Fruit fly (Drosophila melanogaster): ENCODE results near the gene CG31445.

The CG31445 gene

dm6 chr3R:29274590-29274989 lies 30.0 kb upstream of the CG31445 start:
- TF ChIP-seq ttk (optimal IDR thresholded peaks at IDR 0.05): no peak
- TF ChIP-seq psq (optimal IDR thresholded peaks at IDR 0.05): no peak
- no peak for TF ChIP-seq h (optimal IDR thresholded peaks at IDR 0.05)
- TF ChIP-seq Sin3A (optimal IDR thresholded peaks at IDR 0.05): no peak
- no peak for TF ChIP-seq insv (optimal IDR thresholded peaks at IDR 0.05)
- no peak for TF ChIP-seq Myc (optimal IDR thresholded peaks at IDR 0.05)

DNA sequence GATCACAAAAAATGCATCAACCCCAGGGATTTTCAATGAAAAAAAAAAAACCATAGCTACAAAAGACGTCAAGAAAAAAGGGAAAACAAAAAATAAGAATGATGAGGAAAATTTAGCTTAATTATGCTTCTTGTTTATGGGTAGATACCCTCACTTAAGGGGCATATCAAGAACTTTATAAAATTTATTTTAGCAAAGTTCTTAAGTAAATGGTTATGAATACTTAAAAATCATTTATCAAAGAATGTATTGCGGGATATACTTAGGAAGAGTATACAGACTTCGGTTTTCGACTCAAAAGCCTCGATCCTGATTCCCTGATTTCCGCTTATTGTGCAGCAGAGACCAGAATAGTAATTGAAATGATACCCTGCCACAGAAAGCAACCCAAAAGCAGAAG lies 28.4 kb upstream of the CG31445 start:
- TF ChIP-seq insv (optimal IDR thresholded peaks at IDR 0.05) (no peak), ttk (optimal IDR thresholded peaks at IDR 0.05) (no peak), Myc (optimal IDR thresholded peaks at IDR 0.05) (no peak), Sin3A (optimal IDR thresholded peaks at IDR 0.05) (no peak), h (optimal IDR thresholded peaks at IDR 0.05) (no peak), psq (optimal IDR thresholded peaks at IDR 0.05) (no peak)

- no peak for TF ChIP-seq Myc (optimal IDR thresholded peaks at IDR 0.05)
- TF ChIP-seq h (optimal IDR thresholded peaks at IDR 0.05): no peak
- no peak for TF ChIP-seq ttk (optimal IDR thresholded peaks at IDR 0.05)
- TF ChIP-seq insv (optimal IDR thresholded peaks at IDR 0.05): no peak
- no peak for TF ChIP-seq Sin3A (optimal IDR thresholded peaks at IDR 0.05)
- TF ChIP-seq psq (optimal IDR thresholded peaks at IDR 0.05): no peak
These were observed 24.6 kb upstream of the CG31445 start for dm6 chr3R:29269204-29269603.

dm6 chr3R:29268062-29268461 lies 23.4 kb upstream of the CG31445 start:
- no peak for TF ChIP-seq Sin3A (optimal IDR thresholded peaks at IDR 0.05)
- TF ChIP-seq Myc (optimal IDR thresholded peaks at IDR 0.05): no peak
- TF ChIP-seq ttk (optimal IDR thresholded peaks at IDR 0.05): no peak
- TF ChIP-seq insv (optimal IDR thresholded peaks at IDR 0.05): no peak
- TF ChIP-seq psq (optimal IDR thresholded peaks at IDR 0.05): no peak
- no peak for TF ChIP-seq h (optimal IDR thresholded peaks at IDR 0.05)

DNA sequence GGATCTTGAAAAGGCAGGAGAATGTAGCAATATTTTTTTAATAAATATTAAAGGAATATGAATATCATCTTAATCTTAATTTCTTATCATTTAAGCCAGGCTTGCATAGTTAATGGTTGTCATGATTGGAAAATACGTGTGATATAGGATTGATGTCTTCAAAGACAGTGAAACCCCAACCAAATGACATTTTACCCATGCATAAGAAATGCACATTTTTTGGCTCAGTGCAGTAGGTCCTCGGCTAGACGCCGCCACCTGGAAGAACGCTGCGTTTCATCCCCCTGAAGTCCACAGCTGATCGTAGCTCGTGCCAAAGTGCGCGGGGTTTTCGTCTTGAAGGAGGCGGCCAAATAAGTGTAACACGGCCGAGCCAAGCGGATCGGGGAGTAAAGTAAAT lies 22.0 kb upstream of the CG31445 start:
- TF ChIP-seq ttk (optimal IDR thresholded peaks at IDR 0.05) (no peak), Myc (optimal IDR thresholded peaks at IDR 0.05) (no peak)

- TF ChIP-seq ttk (optimal IDR thresholded peaks at IDR 0.05): no peak
- TF ChIP-seq insv (optimal IDR thresholded peaks at IDR 0.05): no peak
- no peak for TF ChIP-seq Myc (optimal IDR thresholded peaks at IDR 0.05)
- no peak for TF ChIP-seq h (optimal IDR thresholded peaks at IDR 0.05)
These were observed 20.4 kb upstream of the CG31445 start for dm6 chr3R:29265075-29265474.

- TF ChIP-seq insv (optimal IDR thresholded peaks at IDR 0.05) (no peak), Myc (optimal IDR thresholded peaks at IDR 0.05) (no peak), Sin3A (optimal IDR thresholded peaks at IDR 0.05) (no peak), ttk (optimal IDR thresholded peaks at IDR 0.05) (no peak), h (optimal IDR thresholded peaks at IDR 0.05) (no peak), psq (optimal IDR thresholded peaks at IDR 0.05) (no peak)
These were observed 18.6 kb upstream of the CG31445 start for dm6 chr3R:29263264-29263663.

DNA sequence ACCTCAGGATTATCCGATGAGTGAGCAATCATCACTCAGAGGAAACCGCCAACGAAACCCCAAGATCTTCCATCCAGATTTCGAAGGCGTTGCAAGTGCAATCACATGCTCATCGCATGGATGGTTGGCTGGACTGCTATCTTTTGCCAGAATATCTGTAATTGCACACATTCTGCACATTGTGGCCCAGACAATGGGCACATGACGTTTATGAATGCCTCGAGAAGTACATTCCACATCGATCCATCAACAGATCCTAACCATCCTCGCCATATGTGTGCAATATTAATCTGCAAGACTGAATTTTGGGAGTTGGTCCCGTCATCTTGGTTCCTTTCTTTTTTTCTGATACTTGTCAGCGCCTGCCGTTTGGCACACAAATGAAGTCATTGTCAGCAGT lies 17.9 kb upstream of the CG31445 start:
- TF ChIP-seq psq (optimal IDR thresholded peaks at IDR 0.05): no peak
- TF ChIP-seq insv (optimal IDR thresholded peaks at IDR 0.05): no peak
- no peak for TF ChIP-seq Myc (optimal IDR thresholded peaks at IDR 0.05)
- TF ChIP-seq h (optimal IDR thresholded peaks at IDR 0.05): no peak
- no peak for TF ChIP-seq Sin3A (optimal IDR thresholded peaks at IDR 0.05)
- no peak for TF ChIP-seq ttk (optimal IDR thresholded peaks at IDR 0.05)

DNA sequence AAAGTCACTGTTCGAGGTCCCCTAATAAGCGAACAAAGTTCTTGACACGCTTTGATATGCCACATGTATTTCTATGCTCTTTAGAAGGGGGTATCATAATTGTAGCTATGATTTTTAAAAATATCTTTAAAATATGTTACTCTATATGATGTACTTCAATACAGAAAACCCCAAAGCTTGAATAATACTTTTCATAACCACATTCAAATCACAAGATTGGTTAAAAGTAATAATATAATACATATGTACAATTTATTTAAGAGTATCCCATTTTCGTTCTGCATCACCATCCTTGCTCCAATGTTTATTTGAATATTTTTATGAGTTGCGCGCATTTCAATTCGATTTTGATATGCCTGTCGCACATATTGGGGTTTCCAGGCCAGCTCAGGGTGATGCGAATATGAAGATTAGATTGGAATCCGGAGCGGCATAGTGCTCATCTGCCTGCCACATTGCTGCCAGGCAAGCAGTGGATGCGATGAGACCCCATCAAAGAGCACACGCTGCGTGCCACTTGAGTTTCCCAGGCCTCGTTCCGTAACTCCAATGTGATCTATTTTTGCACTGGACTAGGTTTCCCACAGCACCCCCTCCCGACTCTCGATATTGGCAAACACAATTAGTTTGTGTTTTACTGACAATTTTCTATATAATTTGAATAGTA lies 15.0 kb upstream of the CG31445 start:
- TF ChIP-seq h (optimal IDR thresholded peaks at IDR 0.05) (no peak), psq (optimal IDR thresholded peaks at IDR 0.05) (no peak), insv (optimal IDR thresholded peaks at IDR 0.05) (no peak), ttk (optimal IDR thresholded peaks at IDR 0.05) (no peak), Sin3A (optimal IDR thresholded peaks at IDR 0.05) (no peak), Myc (optimal IDR thresholded peaks at IDR 0.05) (no peak)

dm6 chr3R:29257890-29258691 lies 13.5 kb upstream of the CG31445 start:
- TF ChIP-seq psq (optimal IDR thresholded peaks at IDR 0.05): no peak
- TF ChIP-seq h (optimal IDR thresholded peaks at IDR 0.05): no peak
- no peak for TF ChIP-seq insv (optimal IDR thresholded peaks at IDR 0.05)
- no peak for TF ChIP-seq Sin3A (optimal IDR thresholded peaks at IDR 0.05)
- TF ChIP-seq Myc (optimal IDR thresholded peaks at IDR 0.05): no peak
- no peak for TF ChIP-seq ttk (optimal IDR thresholded peaks at IDR 0.05)

DNA sequence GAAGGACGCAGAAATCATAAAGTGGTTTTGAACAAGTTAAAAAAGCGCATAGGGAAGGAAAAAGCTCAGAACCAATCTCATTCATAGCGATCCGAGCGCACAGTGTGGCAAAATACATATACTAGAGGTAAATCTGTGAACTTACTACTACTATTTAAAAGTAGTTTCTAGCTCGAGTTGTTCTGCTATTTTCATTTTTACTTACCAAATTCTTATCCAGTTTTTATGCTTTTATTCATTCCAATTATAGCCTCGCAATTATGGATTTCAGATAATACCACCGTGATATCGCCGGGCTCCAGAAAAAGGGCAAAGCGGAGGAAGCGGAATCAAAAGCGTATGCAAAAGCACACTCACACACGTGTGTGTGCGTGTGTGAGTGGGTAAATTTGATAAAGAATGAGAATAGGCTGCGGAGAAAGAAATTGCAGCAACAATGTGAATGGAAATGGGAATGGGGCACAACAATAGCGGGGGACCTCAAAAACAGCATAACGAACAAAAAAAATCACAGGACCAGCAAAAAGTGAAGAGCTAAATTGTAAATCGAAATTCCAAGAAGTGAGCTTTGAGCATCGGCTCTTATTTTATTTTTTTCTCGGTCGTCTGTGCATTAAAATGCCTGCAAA lies 12.3 kb upstream of the CG31445 start:
- TF ChIP-seq Sin3A (optimal IDR thresholded peaks at IDR 0.05) (no peak), h (optimal IDR thresholded peaks at IDR 0.05) (no peak), Myc (optimal IDR thresholded peaks at IDR 0.05) (no peak), psq (optimal IDR thresholded peaks at IDR 0.05) (no peak), insv (optimal IDR thresholded peaks at IDR 0.05) (no peak), ttk (optimal IDR thresholded peaks at IDR 0.05) (no peak)

- TF ChIP-seq ttk (optimal IDR thresholded peaks at IDR 0.05) (no peak), Myc (optimal IDR thresholded peaks at IDR 0.05) (no peak), h (optimal IDR thresholded peaks at IDR 0.05) (no peak), Sin3A (optimal IDR thresholded peaks at IDR 0.05) (no peak), psq (optimal IDR thresholded peaks at IDR 0.05) (no peak), insv (optimal IDR thresholded peaks at IDR 0.05) (no peak)
These were observed 11.4 kb upstream of the CG31445 start, which contains the start of gene CG45544 for dm6 chr3R:29255963-29256527. Gene CG45544 (plus strand): TSS chr3R:29256485.

Data from Kc167 (cell line).